Worm (Caenorhabditis elegans) whole organism, L4 larva: ENCODE measurements around the gene srh-7.

ENCODE experiments used
- F37D6.2 ChIP-seq: sonication (generic microtip); optimal IDR thresholded peaks from 2 replicates; lab custom pipeline; 2016; ENCODE audit warnings: mild to moderate bottlenecking, missing genetic modification characterization, missing compliant biosample characterization
- T20F7.1 ChIP-seq: fragments of 200-800 bp; sonication (Bioruptor generic); optimal IDR thresholded peaks from 2 replicates; lab custom pipeline; 2018; ENCODE audit warnings: mild to moderate bottlenecking, missing genetic modification characterization, missing compliant biosample characterization
- Y48G9A.11 ChIP-seq: fragments of 200-800 bp; sonication (Bioruptor generic); IDR thresholded peaks from 2 replicates; pipeline ENCODE4 v1.3.6; 2022; ENCODE audit warnings: missing genetic modification reagents, missing genetic modification characterization, missing compliant biosample characterization
- Y75B8A.6 ChIP-seq: fragments of 200-800 bp; sonication (Bioruptor generic); IDR thresholded peaks from 2 replicates; pipeline ENCODE4 v1.3.6; 2022; ENCODE audit warnings: missing genetic modification reagents, missing genetic modification characterization, missing compliant biosample characterization
- ceh-32 ChIP-seq: sonication (generic microtip); optimal IDR thresholded peaks from 2 replicates; lab custom pipeline; 2016; ENCODE audit warnings: mild to moderate bottlenecking, missing genetic modification characterization, missing compliant biosample characterization; ENCODE audit not compliant: poor library complexity
- ceh-62 ChIP-seq: sonication (generic microtip); optimal IDR thresholded peaks from 2 replicates; lab custom pipeline; 2017; ENCODE audit warnings: missing biosample characterization, missing genetic modification characterization
- daf-12 ChIP-seq: fragments of 150-350 bp; optimal IDR thresholded peaks from 2 replicates; lab custom pipeline; 2014; ENCODE audit warnings: missing biosample characterization, missing genetic modification reagents, missing genetic modification characterization
- daf-16 ChIP-seq, 3 experiments: sonication (generic microtip); optimal IDR thresholded peaks; 2 replicates each; lab custom pipeline; 2016 to 2017; ENCODE audit warnings: missing genetic modification characterization in 3 of 3, missing genetic modification reagents in 3 of 3, mild to moderate bottlenecking in 2 of 3, missing compliant biosample characterization in 2 of 3, missing biosample characterization in 1 of 3, moderate library complexity in 1 of 3
- dmd-8 ChIP-seq: fragments of 200-800 bp; sonication (Bioruptor generic); IDR thresholded peaks from 2 replicates; pipeline ENCODE4 v1.3.6; 2022; ENCODE audit warnings: missing genetic modification characterization, missing compliant biosample characterization
- dve-1 ChIP-seq: sonication (generic microtip); optimal IDR thresholded peaks from 2 replicates; lab custom pipeline; 2017; ENCODE audit warnings: antibody characterized with exemption, mild to moderate bottlenecking, missing genetic modification characterization, missing compliant biosample characterization; ENCODE audit not compliant: insufficient read depth
- fkh-10 ChIP-seq: fragments of 150-350 bp; optimal IDR thresholded peaks from 2 replicates; lab custom pipeline; 2014; ENCODE audit warnings: missing biosample characterization, missing genetic modification reagents, missing genetic modification characterization
- lin-13 ChIP-seq: fragments of 150-350 bp; optimal IDR thresholded peaks from 2 replicates; lab custom pipeline; 2014; ENCODE audit warnings: missing biosample characterization, missing genetic modification reagents, missing genetic modification characterization
- lin-39 ChIP-seq: fragments of 150-350 bp; optimal IDR thresholded peaks from 2 replicates; lab custom pipeline; 2014; ENCODE audit warnings: missing biosample characterization, missing genetic modification reagents, missing genetic modification characterization
- madf-5 ChIP-seq, 2 experiments: fragments of 200-800 bp; sonication (Bioruptor generic); IDR thresholded peaks; 2 replicates each; pipeline ENCODE4 v1.3.6; 2022; ENCODE audit warnings: missing compliant biosample characterization in 2 of 2, missing genetic modification characterization in 2 of 2
- mep-1 ChIP-seq: fragments of 150-350 bp; sonication (generic microtip); optimal IDR thresholded peaks from 3 replicates; lab custom pipeline; 2014; ENCODE audit warnings: missing biosample characterization, missing genetic modification characterization
- nhr-102 ChIP-seq: sonication (generic microtip); optimal IDR thresholded peaks from 2 replicates; lab custom pipeline; 2016; ENCODE audit warnings: mild to moderate bottlenecking, missing genetic modification characterization, moderate library complexity, missing compliant biosample characterization
- nhr-11 ChIP-seq: fragments of 150-350 bp; optimal IDR thresholded peaks from 2 replicates; lab custom pipeline; 2014; ENCODE audit warnings: missing biosample characterization, missing genetic modification characterization
- nhr-41 ChIP-seq: fragments of 200-800 bp; sonication (Bioruptor generic); IDR thresholded peaks from 2 replicates; pipeline ENCODE4 v1.3.6; 2022; ENCODE audit warnings: missing genetic modification reagents, missing genetic modification characterization, missing compliant biosample characterization
- nhr-77 ChIP-seq: fragments of 150-350 bp; optimal IDR thresholded peaks from 2 replicates; lab custom pipeline; 2014; ENCODE audit warnings: missing biosample characterization, missing genetic modification characterization
- saeg-2 ChIP-seq: fragments of 200-800 bp; sonication (Bioruptor generic); IDR thresholded peaks from 2 replicates; pipeline ENCODE4 v1.3.6; 2022; ENCODE audit warnings: missing genetic modification reagents, missing genetic modification characterization, missing compliant biosample characterization
- spr-1 ChIP-seq: sonication (generic microtip); optimal IDR thresholded peaks from 2 replicates; lab custom pipeline; 2016; ENCODE audit warnings: mild to moderate bottlenecking, missing genetic modification characterization, missing compliant biosample characterization
- unc-62 ChIP-seq, 3 experiments: fragments of 150-350 bp in 1 of 3; sonication (generic microtip); optimal IDR thresholded peaks in 2 of 3; peaks in 1 of 3; 1 replicate in 1 of 3; 2 replicates in 2 of 3; lab custom pipeline; 2014 to 2017; ENCODE audit warnings: missing biosample characterization in 3 of 3, missing genetic modification characterization in 3 of 3, missing genetic modification reagents in 3 of 3, missing genotype in 1 of 3
- zfp-2 ChIP-seq: sonication (generic microtip); optimal IDR thresholded peaks from 2 replicates; lab custom pipeline; 2016; ENCODE audit warnings: mild to moderate bottlenecking, missing genetic modification characterization, missing compliant biosample characterization

srh-7 gene

ce11 chrV:4055025-4055424, 47.0 kb downstream of the srh-7 start, which contains the start of gene djr-1.2:
Gene djr-1.2 (minus strand): TSS chrV:4055125.
- TF ChIP-seq Y75B8A.6 (GFP tag; lab: Robert Waterston, UW) (no peak), lin-39 (tag; lab: Kevin White, UChicago) (no peak), daf-12 (tag; lab: Kevin White, UChicago) (no peak), lin-13 (GFP tag; lab: Kevin White, UChicago) (no peak), spr-1 (no peak), saeg-2 (GFP tag; lab: Robert Waterston, UW) (no peak), zfp-2 (tag; lab: Kevin White, UChicago) (no peak), unc-62 (GFP tag; optimal IDR thresholded peaks at IDR 0.05 in 1 of 2; lab: Kevin White, UChicago) (no peak), unc-62 (tag; optimal IDR thresholded peaks at IDR 0.05; lab: Kevin White, UChicago) (no peak), nhr-77 (tag; lab: Kevin White, UChicago) (no peak), daf-16 (GFP tag; optimal IDR thresholded peaks at IDR 0.05; lab: Kevin White, UChicago) (no peak), daf-16 (tag; optimal IDR thresholded peaks at IDR 0.05; lab: Kevin White, UChicago) (no peak), nhr-102 (tag; lab: Kevin White, UChicago) (no peak), ceh-32 (no peak), F37D6.2 (tag; lab: Kevin White, UChicago) (no peak), nhr-41 (GFP tag; lab: Robert Waterston, UW) (no peak), Y48G9A.11 (GFP tag; lab: Robert Waterston, UW) (no peak), ceh-62 (tag; lab: Kevin White, UChicago) (no peak), T20F7.1 (GFP tag; lab: Kevin White, UChicago) (no peak), mep-1 (no peak), dmd-8 (no peak)

- no peak for TF ChIP-seq madf-5 (GFP tag; IDR thresholded peaks at IDR 0.05; lab: Robert Waterston, UW)
- no peak for TF ChIP-seq nhr-11 (tag; lab: Kevin White, UChicago)
- TF ChIP-seq dve-1 (tag; lab: Kevin White, UChicago) = no peak
- TF ChIP-seq fkh-10 = no peak
- TF ChIP-seq unc-62 (GFP tag; optimal IDR thresholded peaks at IDR 0.05 in 1 of 2; lab: Kevin White, UChicago) = peak in 1 of 2 experiments; percentile 93
- no peak for TF ChIP-seq unc-62 (tag; optimal IDR thresholded peaks at IDR 0.05; lab: Kevin White, UChicago)
Measured at ce11 chrV:4056203-4056602, 48.2 kb downstream of the srh-7 start.
